Fruit fly (Drosophila melanogaster): ENCODE results near the gene CG5274.

Gene CG5274

DNA sequence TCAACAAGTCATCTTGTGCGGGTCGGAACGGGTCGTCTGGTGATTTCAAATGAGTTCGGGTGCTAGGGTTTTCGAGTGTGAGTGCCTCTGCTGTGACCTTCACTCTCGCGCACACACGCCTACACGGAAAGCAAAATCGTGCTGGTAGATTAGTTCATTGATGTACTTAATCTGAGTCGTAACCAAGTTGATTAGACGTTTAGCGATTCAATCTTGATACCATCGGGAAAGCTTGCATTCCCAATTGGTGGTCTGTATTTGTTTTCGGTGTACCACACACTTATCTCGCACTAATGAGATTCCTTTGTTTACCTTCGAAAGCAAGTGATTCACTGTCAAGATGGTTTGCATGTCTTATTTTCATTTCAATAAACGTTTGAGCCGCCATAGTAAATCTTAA is 38.5 kb downstream of the CG5274 start (continued):
- no peak for TF ChIP-seq Dp (GFP tag; optimal IDR thresholded peaks at IDR 0.05)
- peak; percentile 50 for TF ChIP-seq H2.0 (GFP tag; IDR thresholded peaks at IDR 0.05)
- no peak for TF ChIP-seq HLH4C (GFP tag; IDR thresholded peaks at IDR 0.05; ENCODE audit: partially characterized antibody)
- TF ChIP-seq ap (GFP tag; IDR thresholded peaks at IDR 0.05), result no peak
- TF ChIP-seq CG6272 (GFP tag; IDR thresholded peaks at IDR 0.05), result no peak
- no peak for TF ChIP-seq Ssrp (tag; optimal IDR thresholded peaks at IDR 0.05)
- peak; percentile 73 for TF ChIP-seq dysf (GFP tag; IDR thresholded peaks at IDR 0.05)
- no peak for TF ChIP-seq CG6683 (GFP tag; optimal IDR thresholded peaks at IDR 0.05)
- no peak for TF ChIP-seq Hr3 (GFP tag; optimal IDR thresholded peaks at IDR 0.05)
- peak; percentile 16 for TF ChIP-seq pum (GFP tag; optimal IDR thresholded peaks at IDR 0.05)
- TF ChIP-seq CG10366 (GFP tag; IDR thresholded peaks at IDR 0.05), result peak; percentile 13; the same call in 1 of the 2 replicates
- TF ChIP-seq gcm (GFP tag; optimal IDR thresholded peaks at IDR 0.05), result peak; percentile 41
- TF ChIP-seq CG10654 (GFP tag; optimal IDR thresholded peaks at IDR 0.05), result peak; percentile 24
- peak; percentile 52 for TF ChIP-seq sens (GFP tag)
- no peak for TF ChIP-seq twi (tag; optimal IDR thresholded peaks at IDR 0.05)
- TF ChIP-seq CG12071 (GFP tag; optimal IDR thresholded peaks at IDR 0.05), result peak; percentile 18
- no peak for TF ChIP-seq cg (GFP tag; optimal IDR thresholded peaks at IDR 0.05)
- peak; percentile 43 for TF ChIP-seq CG17359 (tag; optimal IDR thresholded peaks at IDR 0.05)
- no peak for TF ChIP-seq hkb (optimal IDR thresholded peaks at IDR 0.05)
- TF ChIP-seq hkb (GFP tag; IDR thresholded peaks at IDR 0.05), result 0 out of 2 replicates have a peak, but pooled peaks have one; percentile 29
- TF ChIP-seq CG2889 (GFP tag; IDR thresholded peaks at IDR 0.05), result 0 out of 3 replicates have a peak, but pooled peaks have one; percentile 38
- TF ChIP-seq CG13296 (GFP tag; optimal IDR thresholded peaks at IDR 0.05), result peak; percentile 42
- TF ChIP-seq chif (GFP tag; optimal IDR thresholded peaks at IDR 0.05), result peak in 1 of 2 experiments; percentile 13
- TF ChIP-seq Fer1 (GFP tag; optimal IDR thresholded peaks at IDR 0.05), result peak; percentile 59
- no peak for TF ChIP-seq CG14965 (GFP tag; optimal IDR thresholded peaks at IDR 0.05; ENCODE audit: borderline replicate concordance)
- TF ChIP-seq prd (optimal IDR thresholded peaks at IDR 0.05), result no peak
- peak; percentile 49; the same call in 1 of the 3 replicates for TF ChIP-seq prd (GFP tag; IDR thresholded peaks at IDR 0.05)
- TF ChIP-seq CG17385 (GFP tag; optimal IDR thresholded peaks at IDR 0.05), result peak; percentile 13
- peak; percentile 57 for TF ChIP-seq Ptx1 (GFP tag; IDR thresholded peaks at IDR 0.05)
- peak; percentile 22; the same call in 1 of the 4 replicates for TF ChIP-seq Gug (GFP tag; IDR thresholded peaks at IDR 0.05)
- TF ChIP-seq grau (tag; optimal IDR thresholded peaks at IDR 0.05), result peak; percentile 37
- no peak for TF ChIP-seq Atf3 (GFP tag; optimal IDR thresholded peaks at IDR 0.05)
- peak; percentile 85 for TF ChIP-seq Ets65A (GFP tag)
- peak; percentile 61 for TF ChIP-seq gem (tag; optimal IDR thresholded peaks at IDR 0.05)
- peak; percentile 68 for TF ChIP-seq Rfx (GFP tag; IDR thresholded peaks at IDR 0.05)
- peak; percentile 59 for TF ChIP-seq Antp (GFP tag; optimal IDR thresholded peaks at IDR 0.05)
- TF ChIP-seq CG16813 (GFP tag; IDR thresholded peaks at IDR 0.05; ENCODE audit: partially characterized antibody), result no peak
- TF ChIP-seq mam (GFP tag; optimal IDR thresholded peaks at IDR 0.05), result peak; percentile 40
- TF ChIP-seq E2f2 (GFP tag; IDR thresholded peaks at IDR 0.05), result peak; percentile 22; the same call in 1 of the 2 replicates
- 0 out of 2 replicates have a peak, but pooled peaks have one; percentile 19 for TF ChIP-seq sisA (GFP tag; IDR thresholded peaks at IDR 0.05)
- TF ChIP-seq wdn (GFP tag; IDR thresholded peaks at IDR 0.05), result peak; percentile 54; the same call in 1 of the 2 replicates
- TF ChIP-seq CG8765 (GFP tag; IDR thresholded peaks at IDR 0.05), result no peak
- no peak for TF ChIP-seq CG15696 (tag; optimal IDR thresholded peaks at IDR 0.05)
- no peak for TF ChIP-seq CG9215 (GFP tag; IDR thresholded peaks at IDR 0.05)
- peak; percentile 43 for TF ChIP-seq CG11504 (tag; optimal IDR thresholded peaks at IDR 0.05)
- TF ChIP-seq Myb (GFP tag; optimal IDR thresholded peaks at IDR 0.05), result peak; percentile 13
- TF ChIP-seq CG16779 (GFP tag; IDR thresholded peaks at IDR 0.05), result no peak
- peak; percentile 32 for TF ChIP-seq shn (GFP tag; optimal IDR thresholded peaks at IDR 0.05)
- peak; percentile 66; the same call in 2 of the 3 replicates for TF ChIP-seq so (GFP tag; IDR thresholded peaks at IDR 0.05)
- peak; percentile 28 for TF ChIP-seq Sox102F (GFP tag; optimal IDR thresholded peaks at IDR 0.05)
- no peak for TF ChIP-seq CG1792 (GFP tag; optimal IDR thresholded peaks at IDR 0.05)
- peak; percentile 69 for TF ChIP-seq zf30C (GFP tag; optimal IDR thresholded peaks at IDR 0.05)

All from whole organism, embryonic.